Worm (Caenorhabditis elegans): Measurements from ENCODE around the gene cpg-1.

- TF ChIP-seq pha-4 (tag; optimal IDR thresholded peaks at IDR 0.05), result no peak
- TF ChIP-seq pqm-1 (tag; optimal IDR thresholded peaks at IDR 0.05), result no peak
- no peak for TF ChIP-seq lin-15B (tag; optimal IDR thresholded peaks at IDR 0.05)
- no peak for TF ChIP-seq ceh-82 (tag; optimal IDR thresholded peaks at IDR 0.05)
Observed at ce11 chrIII:4444492-4444891, 44.7 kb upstream of the cpg-1 start.

Measured in whole organism, L3 larva.